Fruit fly (Drosophila melanogaster): ENCODE results near the gene CG2701.

Gene CG2701

dm6 chrX:2720122-2720521 is at the start of gene CG2701 (continued):
- TF ChIP-seq Dip2 (GFP tag; IDR thresholded peaks at IDR 0.05) = no peak
- peak; percentile 51; the same call in 1 of the 2 replicates for TF ChIP-seq sna (GFP tag; IDR thresholded peaks at IDR 0.05; ENCODE audit: partially characterized antibody)
- peak; percentile 80 for TF ChIP-seq stwl (tag; optimal IDR thresholded peaks at IDR 0.05)
- TF ChIP-seq CG42726 (GFP tag; IDR thresholded peaks at IDR 0.05; ENCODE audit: partially characterized antibody) = peak; percentile 69
- no peak for TF ChIP-seq fd102C (GFP tag; optimal IDR thresholded peaks at IDR 0.05)
- TF ChIP-seq Pdp1 (GFP tag; optimal IDR thresholded peaks at IDR 0.05) = peak in 1 of 2 experiments; percentile 76
- peak; percentile 36 for TF ChIP-seq tin (GFP tag; optimal IDR thresholded peaks at IDR 0.05)
- peak; percentile 13 for TF ChIP-seq nmo (GFP tag; optimal IDR thresholded peaks at IDR 0.05)
- TF ChIP-seq Dref (GFP tag; IDR thresholded peaks at IDR 0.05) = peak; percentile 92
- TF ChIP-seq CTCF (GFP tag; optimal IDR thresholded peaks at IDR 0.05) = peak; percentile 2
- no peak for TF ChIP-seq CG1024 (GFP tag; IDR thresholded peaks at IDR 0.05)
- 0 out of 4 replicates have a peak, but pooled peaks have one; percentile 67 for TF ChIP-seq chinmo (GFP tag; IDR thresholded peaks at IDR 0.05; ENCODE audit: partially characterized antibody)
- peak; percentile 99 for TF ChIP-seq CG6689 (GFP tag; IDR thresholded peaks at IDR 0.05)
- TF ChIP-seq CG11093 (GFP tag; IDR thresholded peaks at IDR 0.05) = no peak
- no peak for TF ChIP-seq pfk (GFP tag; optimal IDR thresholded peaks at IDR 0.05)
- no peak for TF ChIP-seq Nf-YA (GFP tag; IDR thresholded peaks at IDR 0.05)
- TF ChIP-seq BEAF-32 (GFP tag; optimal IDR thresholded peaks at IDR 0.05) = peak; percentile 74
- TF ChIP-seq CG18619 (GFP tag; optimal IDR thresholded peaks at IDR 0.05) = no peak
- no peak for TF ChIP-seq Hr39 (optimal IDR thresholded peaks at IDR 0.05)
- TF ChIP-seq maf-S (GFP tag; optimal IDR thresholded peaks at IDR 0.05) = peak; percentile 32
- peak; percentile 18 for TF ChIP-seq CG13624 (GFP tag; optimal IDR thresholded peaks at IDR 0.05)
- TF ChIP-seq Dbx (GFP tag; IDR thresholded peaks at IDR 0.05) = 0 out of 3 replicates have a peak, but pooled peaks have one; percentile 36
- TF ChIP-seq slbo (GFP tag; IDR thresholded peaks at IDR 0.05) = peak; percentile 53; the same call in 1 of the 2 replicates
- TF ChIP-seq Dp (GFP tag; optimal IDR thresholded peaks at IDR 0.05) = peak; percentile 69
- TF ChIP-seq Rfx (GFP tag; IDR thresholded peaks at IDR 0.05) = peak; percentile 9; the same call in 1 of the 2 replicates
- peak; percentile 81 for TF ChIP-seq CG6791 (GFP tag; IDR thresholded peaks at IDR 0.05; ENCODE audit: partially characterized antibody)
- peak; percentile 27 for TF ChIP-seq CoRest (tag; optimal IDR thresholded peaks at IDR 0.05)
- peak; percentile 32 for TF ChIP-seq CG12659 (GFP tag; optimal IDR thresholded peaks at IDR 0.05)
- no peak for TF ChIP-seq Ravus (GFP tag; IDR thresholded peaks at IDR 0.05)
- TF ChIP-seq CG13287 (GFP tag; IDR thresholded peaks at IDR 0.05; ENCODE audit: partially characterized antibody) = peak; percentile 80
- TF ChIP-seq sug (tag; optimal IDR thresholded peaks at IDR 0.05) = no peak

- TF ChIP-seq CG1832 (GFP tag; optimal IDR thresholded peaks at IDR 0.05) (peak; percentile 62), p53 (GFP tag; optimal IDR thresholded peaks at IDR 0.05) (no peak), Hmx (GFP tag; optimal IDR thresholded peaks at IDR 0.05) (no peak), CG2129 (GFP tag; IDR thresholded peaks at IDR 0.05; ENCODE audit: partially characterized antibody) (no peak), CG9215 (GFP tag; IDR thresholded peaks at IDR 0.05) (no peak), Poxn (GFP tag; IDR thresholded peaks at IDR 0.05) (no peak), CG13624 (GFP tag; optimal IDR thresholded peaks at IDR 0.05) (no peak), Trl (optimal IDR thresholded peaks at IDR 0.05) (peak; percentile 27 to 32), Trl (GFP tag; optimal IDR thresholded peaks at IDR 0.05) (no peak)
Observed at dm6 chrX:2765440-2765839, 45.3 kb upstream of the CG2701 start.

- no peak for TF ChIP-seq insv (GFP tag; optimal IDR thresholded peaks at IDR 0.05)
- TF ChIP-seq CG11247 (GFP tag; IDR thresholded peaks at IDR 0.05) = no peak
- TF ChIP-seq Trl (optimal IDR thresholded peaks at IDR 0.05) = no peak
- no peak for TF ChIP-seq Trl (GFP tag; optimal IDR thresholded peaks at IDR 0.05)
- no peak for TF ChIP-seq CG17359 (tag; optimal IDR thresholded peaks at IDR 0.05)
- TF ChIP-seq eve (GFP tag; optimal IDR thresholded peaks at IDR 0.05) = no peak
- no peak for TF ChIP-seq btn (GFP tag; optimal IDR thresholded peaks at IDR 0.05)
- no peak for TF ChIP-seq sim (GFP tag; IDR thresholded peaks at IDR 0.05)
- no peak for TF ChIP-seq CG30020 (tag; optimal IDR thresholded peaks at IDR 0.05)
- no peak for TF ChIP-seq kay (GFP tag; optimal IDR thresholded peaks at IDR 0.05)
- TF ChIP-seq salm (tag; optimal IDR thresholded peaks at IDR 0.05) = no peak
- TF ChIP-seq Asciz (GFP tag; optimal IDR thresholded peaks at IDR 0.05) = no peak
- peak; percentile 9 for TF ChIP-seq CG2120 (GFP tag; optimal IDR thresholded peaks at IDR 0.05)
- no peak for TF ChIP-seq sr (GFP tag; IDR thresholded peaks at IDR 0.05)
- TF ChIP-seq ci (GFP tag; IDR thresholded peaks at IDR 0.05) = no peak
Observed at dm6 chrX:2761198-2761597, 41.1 kb upstream of the CG2701 start.

Data from whole organism, embryonic.